Worm (Caenorhabditis elegans) whole organism, L2 larva: ENCODE measurements around the gene Y54E2A.5.

Experiments
- mdl-1 ChIP-seq, 2 experiments: fragments of 150-350 bp in 1 of 2; sonication (generic microtip) in 1 of 2; optimal IDR thresholded peaks; 2 replicates each; lab custom pipeline; 2017; ENCODE audit warnings: missing biosample characterization in 2 of 2, missing genetic modification characterization in 2 of 2
- nhr-11 ChIP-seq: fragments of 150-350 bp; optimal IDR thresholded peaks from 2 replicates; lab custom pipeline; 2014; ENCODE audit warnings: missing biosample characterization, missing genetic modification characterization
- nhr-77 ChIP-seq: fragments of 150-350 bp; optimal IDR thresholded peaks from 2 replicates; lab custom pipeline; 2014; ENCODE audit warnings: missing biosample characterization, missing genetic modification characterization

ce11 chrII:14778092-14778491 is 20.5 kb upstream of the Y54E2A.5 start, which contains the start of gene Y54E2A.8:
- TF ChIP-seq nhr-77 (tag; lab: Kevin White, UChicago) (no peak), nhr-11 (tag; lab: Kevin White, UChicago) (no peak), mdl-1 (tag; optimal IDR thresholded peaks at IDR 0.05; lab: Kevin White, UChicago) (no peak)
